Fruit fly (Drosophila melanogaster) whole organism, embryonic: ENCODE data around the gene CG46313.
A peak's percentile ranks its signal among the peaks of the same experiment; 100 is the strongest.

Source experiments
- CG1233 ChIP-seq: fragments of 200-800 bp; sonication (Bioruptor generic); optimal IDR thresholded peaks from 4 replicates; lab custom pipeline; 2018; ENCODE audit warnings: missing biosample characterization, mild to moderate bottlenecking, missing genetic modification characterization
- CG13287 ChIP-seq: fragments of 200-800 bp; sonication (Bioruptor generic); IDR thresholded peaks from 2 replicates; pipeline ENCODE4 v1.3.6; 2022; ENCODE audit warnings: missing biosample characterization, missing genetic modification characterization; ENCODE audit not compliant: partially characterized antibody
- CG2129 ChIP-seq: fragments of 200-800 bp; sonication (Bioruptor generic); IDR thresholded peaks from 2 replicates; pipeline ENCODE4 v1.3.6; 2022; ENCODE audit warnings: missing biosample characterization, missing genetic modification characterization; ENCODE audit not compliant: partially characterized antibody
- CG2712 ChIP-seq: fragments of 200-800 bp; optimal IDR thresholded peaks from 3 replicates; lab custom pipeline; 2019; ENCODE audit warnings: missing biosample characterization, mild to moderate bottlenecking, missing genetic modification characterization, moderate library complexity
- CG34376 ChIP-seq: fragments of 200-800 bp; sonication (Bioruptor generic); optimal IDR thresholded peaks from 2 replicates; lab custom pipeline; 2018; ENCODE audit warnings: missing biosample characterization, mild to moderate bottlenecking, missing genetic modification characterization
- CG4617 ChIP-seq: fragments of 200-800 bp; sonication (Bioruptor generic); optimal IDR thresholded peaks from 3 replicates; lab custom pipeline; 2016; ENCODE audit warnings: missing biosample characterization, missing genetic modification characterization, borderline replicate concordance
- CG9215 ChIP-seq: fragments of 200-800 bp; sonication (Bioruptor generic); IDR thresholded peaks from 2 replicates; pipeline ENCODE4 v1.3.6; 2022; ENCODE audit warnings: missing biosample characterization, missing genetic modification characterization
- CG9727 ChIP-seq: fragments of 200-800 bp; sonication (Bioruptor generic); optimal IDR thresholded peaks from 3 replicates; lab custom pipeline; 2017; ENCODE audit warnings: missing biosample characterization, mild to moderate bottlenecking, missing genetic modification characterization
- CrebB ChIP-seq: fragments of 200-800 bp; sonication (Bioruptor generic); optimal IDR thresholded peaks from 3 replicates; lab custom pipeline; 2018; ENCODE audit warnings: missing biosample characterization, mild to moderate bottlenecking, missing genetic modification characterization
- E2f2 ChIP-seq: fragments of 200-800 bp; sonication (Bioruptor generic); IDR thresholded peaks from 2 replicates; pipeline ENCODE4 v1.3.6; 2022; ENCODE audit warnings: missing biosample characterization, missing genetic modification characterization
- ERR ChIP-seq: fragments of 200-800 bp; sonication (Bioruptor generic); optimal IDR thresholded peaks from 2 replicates; lab custom pipeline; 2016; ENCODE audit warnings: missing biosample characterization, missing genetic modification characterization
- GATAe ChIP-seq: fragments of 200-800 bp; sonication (Bioruptor generic); conservative IDR thresholded peaks from 2 replicates; pipeline ENCODE4 v1.3.6; 2022; ENCODE audit warnings: missing biosample characterization, missing genetic modification characterization
- HHEX ChIP-seq: fragments of 200-800 bp; sonication (Bioruptor generic); optimal IDR thresholded peaks from 3 replicates; lab custom pipeline; 2017; ENCODE audit warnings: missing biosample characterization, mild to moderate bottlenecking, missing genetic modification characterization, missing genetic modification reagents
- HLHmδ ChIP-seq: fragments of 200-800 bp; sonication (Bioruptor generic); optimal IDR thresholded peaks from 2 replicates; lab custom pipeline; 2018; ENCODE audit warnings: missing biosample characterization, mild to moderate bottlenecking, missing genetic modification characterization, moderate library complexity
- Kr ChIP-seq: fragments of 200-800 bp; sonication (Bioruptor generic); optimal IDR thresholded peaks from 2 replicates; lab custom pipeline; 2017; ENCODE audit warnings: missing biosample characterization, mild to moderate bottlenecking, missing genetic modification characterization
- NFAT ChIP-seq: fragments of 200-800 bp; sonication (Bioruptor generic); IDR thresholded peaks from 2 replicates; pipeline ENCODE4 v1.3.6; 2022; ENCODE audit warnings: missing biosample characterization, missing genetic modification characterization
- Nf-YA ChIP-seq: fragments of 200-800 bp; sonication (Bioruptor generic); IDR thresholded peaks from 2 replicates; pipeline ENCODE4 v1.3.6; 2022; ENCODE audit warnings: missing biosample characterization, missing genetic modification characterization
- Oaz ChIP-seq: fragments of 200-800 bp; sonication (Bioruptor generic); IDR thresholded peaks from 2 replicates; pipeline ENCODE4 v1.3.6; 2022; ENCODE audit warnings: missing biosample characterization, missing genetic modification characterization
- Rfx ChIP-seq: fragments of 200-800 bp; sonication (Bioruptor generic); IDR thresholded peaks from 2 replicates; pipeline ENCODE4 v1.3.6; 2022; ENCODE audit warnings: missing biosample characterization, missing genetic modification characterization
- Sox102F ChIP-seq: fragments of 200-800 bp; sonication (Bioruptor generic); optimal IDR thresholded peaks from 2 replicates; lab custom pipeline; 2018; ENCODE audit warnings: missing biosample characterization, mild to moderate bottlenecking, missing genetic modification characterization, moderate library complexity
- Ssrp ChIP-seq: fragments of 200-800 bp; sonication (Bioruptor generic); optimal IDR thresholded peaks from 2 replicates; lab custom pipeline; 2018; ENCODE audit warnings: missing biosample characterization, mild to moderate bottlenecking, missing genetic modification characterization, moderate library complexity
- bsh ChIP-seq, 2 experiments: fragments of 200-800 bp; sonication (Bioruptor generic); optimal IDR thresholded peaks; 2 replicates each; lab custom pipeline; 2017 to 2018; ENCODE audit warnings: mild to moderate bottlenecking in 2 of 2, missing biosample characterization in 2 of 2, missing genetic modification characterization in 2 of 2, moderate library complexity in 1 of 2
- corto ChIP-seq: fragments of 200-800 bp; sonication (Bioruptor generic); optimal IDR thresholded peaks from 2 replicates; lab custom pipeline; 2016; ENCODE audit warnings: missing biosample characterization, mild to moderate bottlenecking, missing genetic modification characterization, moderate library complexity
- crol ChIP-seq: fragments of 200-800 bp; sonication (Bioruptor generic); IDR thresholded peaks from 2 replicates; pipeline ENCODE4 v1.3.6; 2022; ENCODE audit warnings: missing biosample characterization, missing genetic modification characterization
- eve ChIP-seq, 2 experiments: fragments of >200 bp; optimal IDR thresholded peaks; 2 replicates each; lab custom pipeline; 2017; ENCODE audit warnings: missing biosample characterization in 2 of 2, missing genetic modification characterization in 2 of 2
- exex ChIP-seq: fragments of 200-800 bp; sonication (Bioruptor generic); optimal IDR thresholded peaks from 4 replicates; lab custom pipeline; 2018; ENCODE audit warnings: missing biosample characterization, mild to moderate bottlenecking, missing genetic modification characterization, moderate library complexity
- gce ChIP-seq: fragments of 200-800 bp; sonication (Bioruptor generic); IDR thresholded peaks from 3 replicates; pipeline ENCODE4 v1.3.6; 2022; ENCODE audit warnings: missing biosample characterization, missing genetic modification characterization
- h ChIP-seq: fragments of >200 bp; optimal IDR thresholded peaks from 2 replicates; lab custom pipeline; 2017
- lilli ChIP-seq: fragments of 200-800 bp; sonication (Bioruptor generic); optimal IDR thresholded peaks from 3 replicates; lab custom pipeline; 2016; ENCODE audit warnings: missing biosample characterization, missing genetic modification characterization
- mirr ChIP-seq: fragments of 200-800 bp; sonication (Bioruptor generic); optimal IDR thresholded peaks from 3 replicates; lab custom pipeline; 2018; ENCODE audit warnings: missing biosample characterization, mild to moderate bottlenecking, missing genetic modification characterization
- mld ChIP-seq: fragments of 200-800 bp; sonication (Bioruptor generic); IDR thresholded peaks from 3 replicates; pipeline ENCODE4 v1.3.6; 2022; ENCODE audit warnings: missing biosample characterization, missing genetic modification characterization; ENCODE audit not compliant: partially characterized antibody
- nerfin-2 ChIP-seq: fragments of 200-800 bp; sonication (Bioruptor generic); IDR thresholded peaks from 2 replicates; pipeline ENCODE4 v1.3.6; 2022; ENCODE audit warnings: missing biosample characterization, missing genetic modification characterization; ENCODE audit not compliant: partially characterized antibody
- pfk ChIP-seq: fragments of 200-800 bp; sonication (Bioruptor generic); optimal IDR thresholded peaks from 2 replicates; lab custom pipeline; 2018; ENCODE audit warnings: missing biosample characterization, mild to moderate bottlenecking, missing genetic modification characterization, moderate library complexity
- ranshi ChIP-seq: fragments of 200-800 bp; sonication (Bioruptor generic); IDR thresholded peaks from 2 replicates; pipeline ENCODE4 v1.3.6; 2022; ENCODE audit warnings: missing biosample characterization, missing genetic modification characterization
- sd ChIP-seq: fragments of 200-800 bp; sonication (Bioruptor generic); optimal IDR thresholded peaks from 3 replicates; lab custom pipeline; 2018; ENCODE audit warnings: missing biosample characterization, mild to moderate bottlenecking, missing genetic modification characterization, moderate library complexity
- sens ChIP-seq: fragments of 200-800 bp; sonication (Bioruptor generic); peaks from one replicate; lab custom pipeline; 2016; ENCODE audit warnings: missing biosample characterization, missing genetic modification characterization
- sug ChIP-seq: fragments of 200-800 bp; optimal IDR thresholded peaks from 2 replicates; lab custom pipeline; 2019; ENCODE audit warnings: missing biosample characterization, mild to moderate bottlenecking, missing genetic modification characterization, moderate library complexity
- tio ChIP-seq: fragments of 200-800 bp; sonication (Bioruptor generic); optimal IDR thresholded peaks from 2 replicates; lab custom pipeline; 2017; ENCODE audit warnings: missing biosample characterization, missing genetic modification characterization, inconsistent platforms
- tx ChIP-seq: fragments of 200-800 bp; sonication (Bioruptor generic); optimal IDR thresholded peaks from 2 replicates; lab custom pipeline; 2016; ENCODE audit warnings: missing biosample characterization, missing genetic modification characterization
- wor ChIP-seq: fragments of 200-800 bp; sonication (Bioruptor generic); IDR thresholded peaks from 2 replicates; pipeline ENCODE4 v1.3.6; 2022; ENCODE audit warnings: missing biosample characterization, missing genetic modification characterization

Gene CG46313

DNA sequence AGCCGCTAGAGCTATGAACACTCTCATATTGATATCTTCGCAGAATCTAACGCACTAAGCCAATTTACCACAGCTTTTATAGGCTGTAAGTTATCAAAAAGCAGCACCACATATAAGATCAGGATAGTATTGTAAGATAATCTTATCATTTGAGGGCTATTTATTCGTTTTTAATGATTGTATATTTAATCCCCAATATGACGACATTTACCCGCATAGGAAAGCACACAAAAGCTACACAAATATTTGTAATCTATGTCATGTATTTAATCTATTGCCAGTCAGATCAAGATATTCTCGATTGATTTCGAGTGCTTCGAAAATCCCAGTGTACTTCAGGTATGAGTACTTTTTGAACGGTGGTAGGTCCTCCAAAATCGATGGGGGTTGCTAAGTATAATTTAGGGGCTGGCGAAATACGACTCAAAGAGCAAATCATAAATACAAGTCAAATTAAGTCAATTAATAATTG lies 41.4 kb downstream of the CG46313 start, which contains the start of gene CG17191 (continued):
- TF ChIP-seq sens = no peak
- TF ChIP-seq sd (tag; lab: Kevin White, UChicago) = peak; percentile 71
- TF ChIP-seq NFAT (GFP tag; lab: Robert Waterston, UW) = no peak
- TF ChIP-seq CG34376 (GFP tag; lab: Kevin White, UChicago) = peak; percentile 64
- TF ChIP-seq GATAe (GFP tag; lab: Robert Waterston, UW) = no peak
- no peak for TF ChIP-seq Nf-YA
- TF ChIP-seq ranshi = no peak
- no peak for TF ChIP-seq CrebB (tag; lab: Kevin White, UChicago)
- no peak for TF ChIP-seq Oaz (GFP tag; lab: Robert Waterston, UW)
- TF ChIP-seq HLHmδ (GFP tag; lab: Kevin White, UChicago) = no peak
- no peak for TF ChIP-seq mirr (GFP tag; lab: Kevin White, UChicago)
- no peak for TF ChIP-seq CG1233 (GFP tag; lab: Kevin White, UChicago)
- TF ChIP-seq bsh (GFP tag; optimal IDR thresholded peaks at IDR 0.05; lab: Kevin White, UChicago) = no peak
- TF ChIP-seq wor (GFP tag; lab: Robert Waterston, UW) = no peak
- TF ChIP-seq CG2712 (tag; lab: Kevin White, UChicago) = no peak
- TF ChIP-seq nerfin-2 = no peak
- TF ChIP-seq pfk (GFP tag; lab: Kevin White, UChicago) = no peak
- no peak for TF ChIP-seq eve (GFP tag; optimal IDR thresholded peaks at IDR 0.05; lab: Kevin White, UChicago)
- TF ChIP-seq Kr (GFP tag; lab: Kevin White, UChicago) = no peak
- TF ChIP-seq crol (GFP tag; lab: Robert Waterston, UW) = no peak
- TF ChIP-seq Rfx (GFP tag; lab: Robert Waterston, UW) = no peak
- TF ChIP-seq h = no peak
- no peak for TF ChIP-seq CG9215 (GFP tag; lab: Robert Waterston, UW)
- no peak for TF ChIP-seq ERR
- TF ChIP-seq Sox102F (GFP tag; lab: Kevin White, UChicago) = no peak

dm6 chr3R:27021278-27021677 lies 42.9 kb downstream of the CG46313 start, which contains the start of gene CG6283:
TSS of gene CG6283 (minus strand) at chr3R:27021378.
- TF ChIP-seq sug (tag; lab: Kevin White, UChicago) (peak; percentile 28), gce (no peak)

DNA sequence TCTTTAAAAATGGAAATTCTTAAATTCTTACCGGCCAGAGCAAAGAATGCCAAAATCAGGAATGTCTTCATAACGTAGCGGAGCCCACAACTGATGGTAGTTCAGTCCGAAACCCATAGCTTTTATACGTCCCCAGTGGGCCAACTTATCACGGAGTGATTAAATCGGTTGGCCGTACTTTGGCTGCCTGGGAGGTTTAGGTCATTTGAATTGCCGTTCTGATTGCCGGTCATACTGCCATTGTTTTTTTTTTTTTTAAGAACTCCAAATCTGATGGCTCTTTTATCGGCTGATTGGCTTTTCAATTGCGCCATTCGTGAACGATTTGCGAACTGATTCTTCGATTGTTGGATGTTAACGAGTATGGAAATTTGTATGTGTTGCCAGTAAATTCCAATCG lies 44.8 kb downstream of the CG46313 start, which contains the start of gene CG6277:
TSS of gene CG6277 (minus strand) at position 101 of the 400 bp plus-strand sequence.
- no peak for TF ChIP-seq CG9727 (GFP tag; lab: Kevin White, UChicago)
- no peak for TF ChIP-seq mld (GFP tag; lab: Robert Waterston, UW)
- TF ChIP-seq exex (tag; lab: Kevin White, UChicago) = no peak
- TF ChIP-seq tio = no peak
- no peak for TF ChIP-seq tx
- TF ChIP-seq sug (tag; lab: Kevin White, UChicago) = peak; percentile 68

dm6 chr3R:27026009-27026408 lies 47.7 kb downstream of the CG46313 start, which contains the start of gene CG6271:
TSS of gene CG6271 (minus strand) at chr3R:27026109.
- TF ChIP-seq E2f2 (GFP tag; lab: Robert Waterston, UW) (no peak), lilli (no peak), CG2129 (GFP tag; lab: Robert Waterston, UW) (no peak), Ssrp (tag; lab: Kevin White, UChicago) (no peak), CG4617 (GFP tag; lab: Kevin White, UChicago) (no peak), mirr (GFP tag; lab: Kevin White, UChicago) (no peak), corto (GFP tag; lab: Kevin White, UChicago) (no peak), sd (tag; lab: Kevin White, UChicago) (no peak), HHEX (no peak), CG13287 (GFP tag; lab: Robert Waterston, UW) (no peak)
